Worm (Caenorhabditis elegans) whole organism, young adult: Measurements from ENCODE around the gene C32B5.7.

ENCODE experiments used
- B0035.1 ChIP-seq: sonication (generic microtip); optimal IDR thresholded peaks from 2 replicates; lab custom pipeline; 2016; ENCODE audit warnings: missing genetic modification characterization, mild to moderate bottlenecking, missing compliant biosample characterization, missing genotype, missing genetic modification reagents
- T07F8.4 ChIP-seq: sonication (generic microtip); optimal IDR thresholded peaks from 2 replicates; lab custom pipeline; 2016; ENCODE audit warnings: mild to moderate bottlenecking, missing genetic modification characterization, moderate library complexity, missing compliant biosample characterization
- attf-5 ChIP-seq: fragments of 200-800 bp; sonication (Bioruptor generic); optimal IDR thresholded peaks from 2 replicates; lab custom pipeline; 2018; ENCODE audit warnings: mild to moderate bottlenecking, missing genetic modification characterization, missing compliant biosample characterization
- bed-2 ChIP-seq: fragments of 200-800 bp; sonication (Bioruptor generic); IDR thresholded peaks from 2 replicates; pipeline ENCODE4 v1.3.6; 2022; ENCODE audit warnings: missing genetic modification reagents, missing genetic modification characterization, missing compliant biosample characterization
- egl-44 ChIP-seq: fragments of 200-800 bp; sonication (Bioruptor generic); IDR thresholded peaks from 2 replicates; pipeline ENCODE4 v1.3.6; 2022; ENCODE audit warnings: missing genetic modification reagents, missing genetic modification characterization, missing compliant biosample characterization
- hrde-1 ChIP-seq: sonication (generic microtip); optimal IDR thresholded peaks from 2 replicates; lab custom pipeline; 2016; ENCODE audit warnings: missing genetic modification characterization, mild to moderate bottlenecking, missing compliant biosample characterization, moderate library complexity, missing genotype, missing genetic modification reagents, borderline replicate concordance
- mxl-1 ChIP-seq: sonication (generic microtip); optimal IDR thresholded peaks from 2 replicates; lab custom pipeline; 2016; ENCODE audit warnings: missing genetic modification characterization, missing compliant biosample characterization
- rec-8 ChIP-seq, 2 experiments: sonication (generic microtip); optimal IDR thresholded peaks; 2 replicates each; lab custom pipeline; 2016; ENCODE audit warnings: mild to moderate bottlenecking in 2 of 2, missing genetic modification characterization in 2 of 2, missing genetic modification reagents in 2 of 2, missing genotype in 2 of 2, missing biosample characterization in 1 of 2, missing compliant biosample characterization in 1 of 2, moderate library complexity in 1 of 2
- tlf-1 ChIP-seq: fragments of 200-800 bp; sonication (Bioruptor generic); optimal IDR thresholded peaks from 2 replicates; lab custom pipeline; 2018; ENCODE audit warnings: mild to moderate bottlenecking, missing genetic modification characterization, missing compliant biosample characterization
- unc-130 ChIP-seq: sonication (generic microtip); optimal IDR thresholded peaks from 2 replicates; lab custom pipeline; 2016; ENCODE audit warnings: missing genetic modification reagents, missing genetic modification characterization, missing compliant biosample characterization
- unc-62 ChIP-seq: fragments of 150-350 bp; optimal IDR thresholded peaks from 2 replicates; lab custom pipeline; 2014; ENCODE audit warnings: missing biosample characterization, missing genetic modification reagents, missing genetic modification characterization
- ztf-28 ChIP-seq: fragments of 200-800 bp; sonication (Bioruptor generic); IDR thresholded peaks from 2 replicates; pipeline ENCODE4 v1.3.6; 2022; ENCODE audit warnings: missing genetic modification reagents, missing genetic modification characterization, missing compliant biosample characterization

ce11 chrII:922778-923177 is 37.5 kb upstream of the C32B5.7 start:
- TF ChIP-seq egl-44 (GFP tag; lab: Robert Waterston, UW): no peak
- TF ChIP-seq T07F8.4 (tag; lab: Kevin White, UChicago): no peak
- TF ChIP-seq ztf-28 (GFP tag; lab: Robert Waterston, UW): no peak
- TF ChIP-seq bed-2 (GFP tag; lab: Robert Waterston, UW): no peak
- TF ChIP-seq tlf-1 (GFP tag; lab: Kevin White, UChicago): no peak
- no peak for TF ChIP-seq mxl-1 (tag; lab: Kevin White, UChicago)
- no peak for TF ChIP-seq B0035.1 (tag; lab: Kevin White, UChicago)
- TF ChIP-seq unc-130: no peak
- TF ChIP-seq rec-8 (tag; optimal IDR thresholded peaks at IDR 0.05; lab: Kevin White, UChicago): no peak
- TF ChIP-seq attf-5 (GFP tag; lab: Kevin White, UChicago): no peak
- TF ChIP-seq hrde-1 (tag; lab: Kevin White, UChicago): no peak
- no peak for TF ChIP-seq unc-62 (GFP tag; lab: Kevin White, UChicago)
